Fruit fly (Drosophila melanogaster): ENCODE results near the gene rumpel.

rumpel gene

DNA sequence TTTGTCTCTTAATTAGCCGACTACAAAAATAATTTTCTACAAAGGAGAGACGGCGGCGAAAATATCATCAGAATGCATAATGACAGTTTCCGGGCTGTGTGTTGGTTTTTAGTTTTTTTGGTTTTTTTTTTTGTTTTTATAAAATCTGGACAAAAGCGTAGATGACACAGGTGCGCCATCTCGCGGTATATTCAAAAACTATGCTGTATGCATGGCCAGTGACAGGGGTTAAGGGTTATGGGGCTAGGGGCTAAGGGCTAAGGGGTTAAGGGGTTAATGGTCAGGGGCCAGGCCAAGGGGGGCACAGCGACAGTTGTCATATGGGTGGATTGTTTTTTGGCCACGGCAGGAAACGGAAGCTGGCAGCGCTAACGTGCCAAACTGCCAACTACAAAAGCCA lies 4.2 kb downstream of the rumpel start:
- TF ChIP-seq CG9948 (tag; optimal IDR thresholded peaks at IDR 0.05), result no peak
- no peak for TF ChIP-seq Snoo (tag; optimal IDR thresholded peaks at IDR 0.05)
- no peak for TF ChIP-seq CG32121 (GFP tag; IDR thresholded peaks at IDR 0.05)
- TF ChIP-seq CG17806 (tag; optimal IDR thresholded peaks at IDR 0.05), result no peak
- no peak for TF ChIP-seq D1 (tag; optimal IDR thresholded peaks at IDR 0.05)
- TF ChIP-seq CG12605 (GFP tag; IDR thresholded peaks at IDR 0.05), result no peak
- no peak for TF ChIP-seq CG15710 (tag; optimal IDR thresholded peaks at IDR 0.05)
- no peak for TF ChIP-seq Pif1B (GFP tag; optimal IDR thresholded peaks at IDR 0.05)
- TF ChIP-seq EcR (GFP tag; optimal IDR thresholded peaks at IDR 0.05), result no peak

DNA sequence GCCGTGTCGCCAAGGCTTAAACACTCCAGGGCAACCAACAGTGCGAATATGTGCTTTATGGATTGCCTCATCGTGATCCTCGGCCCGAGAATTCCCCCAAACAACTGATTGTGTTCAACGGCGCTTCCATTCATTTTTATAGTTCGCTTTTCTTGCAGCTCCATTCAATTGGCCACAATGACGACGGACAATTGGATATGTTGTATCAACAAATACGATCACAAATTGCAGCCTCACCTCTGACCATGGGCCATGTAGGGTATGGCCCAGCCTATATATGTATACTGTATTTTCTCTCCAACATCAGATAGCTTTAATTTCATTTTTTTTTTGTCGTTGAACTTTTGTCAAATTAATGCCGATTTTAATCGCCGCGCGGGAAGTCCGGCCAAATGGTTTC lies 6.3 kb downstream of the rumpel start, which contains the start of gene CG15036:
Gene CG15036 (minus strand): TSS at position 101 of the 400 bp plus-strand sequence.
- TF ChIP-seq rn (GFP tag; IDR thresholded peaks at IDR 0.05) (no peak), Ets98B (GFP tag; IDR thresholded peaks at IDR 0.05) (no peak), D1 (tag; optimal IDR thresholded peaks at IDR 0.05) (no peak), CG14655 (GFP tag; optimal IDR thresholded peaks at IDR 0.05) (no peak), CG32121 (GFP tag; IDR thresholded peaks at IDR 0.05) (no peak), Pif1A (GFP tag; optimal IDR thresholded peaks at IDR 0.05) (no peak), CG13204 (GFP tag; optimal IDR thresholded peaks at IDR 0.05) (no peak), CG8159 (tag; optimal IDR thresholded peaks at IDR 0.05) (no peak), EcR (GFP tag; optimal IDR thresholded peaks at IDR 0.05) (no peak), CG34367 (tag; optimal IDR thresholded peaks at IDR 0.05) (no peak), CG9948 (tag; optimal IDR thresholded peaks at IDR 0.05) (no peak), Pif1B (GFP tag; optimal IDR thresholded peaks at IDR 0.05) (no peak), CG4496 (GFP tag; IDR thresholded peaks at IDR 0.05) (no peak), Snoo (tag; optimal IDR thresholded peaks at IDR 0.05) (no peak), CG15710 (tag; optimal IDR thresholded peaks at IDR 0.05) (no peak)

DNA sequence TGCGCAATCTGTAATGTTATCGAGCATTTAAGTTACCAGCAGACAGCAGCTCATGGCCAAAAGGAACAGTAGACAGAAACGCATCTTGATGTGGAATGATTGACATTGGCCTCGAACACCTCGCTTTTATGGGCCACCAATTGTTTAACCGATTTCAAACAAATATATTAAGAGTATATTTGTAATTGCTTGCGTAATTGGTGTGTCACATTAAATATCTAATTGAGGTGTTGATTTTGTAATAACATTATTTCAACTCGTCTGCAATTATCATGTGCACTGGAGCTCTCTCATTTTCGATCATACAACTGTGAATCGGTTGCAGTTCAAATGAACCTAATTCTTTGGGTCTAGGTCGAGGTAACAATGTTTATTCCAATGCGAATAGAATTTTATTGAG lies 7.2 kb downstream of the rumpel start, which contains the start of gene CG32726:
Gene CG32726 (minus strand): TSS at position 101 of the 400 bp plus-strand sequence.
- no peak for TF ChIP-seq CG12605 (GFP tag; IDR thresholded peaks at IDR 0.05)
- no peak for TF ChIP-seq CG32121 (GFP tag; IDR thresholded peaks at IDR 0.05)
- no peak for TF ChIP-seq CG9948 (tag; optimal IDR thresholded peaks at IDR 0.05)
- no peak for TF ChIP-seq Ets98B (GFP tag; IDR thresholded peaks at IDR 0.05)
- TF ChIP-seq CG8159 (tag; optimal IDR thresholded peaks at IDR 0.05), result no peak
- TF ChIP-seq CG14655 (GFP tag; optimal IDR thresholded peaks at IDR 0.05), result no peak
- no peak for TF ChIP-seq Pif1B (GFP tag; optimal IDR thresholded peaks at IDR 0.05)
- no peak for TF ChIP-seq CG34367 (tag; optimal IDR thresholded peaks at IDR 0.05)
- TF ChIP-seq CG10348 (GFP tag; IDR thresholded peaks at IDR 0.05), result no peak
- no peak for TF ChIP-seq CG4496 (GFP tag; IDR thresholded peaks at IDR 0.05)
- no peak for TF ChIP-seq CG13204 (GFP tag; optimal IDR thresholded peaks at IDR 0.05)
- TF ChIP-seq EcR (GFP tag; optimal IDR thresholded peaks at IDR 0.05), result no peak
- no peak for TF ChIP-seq CG8301 (tag; optimal IDR thresholded peaks at IDR 0.05)
- TF ChIP-seq Snoo (tag; optimal IDR thresholded peaks at IDR 0.05), result no peak
- TF ChIP-seq CG17806 (tag; optimal IDR thresholded peaks at IDR 0.05), result no peak
- no peak for TF ChIP-seq fd96Ca (GFP tag; IDR thresholded peaks at IDR 0.05)
- TF ChIP-seq rn (GFP tag; IDR thresholded peaks at IDR 0.05), result no peak
- TF ChIP-seq Pif1A (GFP tag; optimal IDR thresholded peaks at IDR 0.05), result no peak
- no peak for TF ChIP-seq CG15710 (tag; optimal IDR thresholded peaks at IDR 0.05)

DNA sequence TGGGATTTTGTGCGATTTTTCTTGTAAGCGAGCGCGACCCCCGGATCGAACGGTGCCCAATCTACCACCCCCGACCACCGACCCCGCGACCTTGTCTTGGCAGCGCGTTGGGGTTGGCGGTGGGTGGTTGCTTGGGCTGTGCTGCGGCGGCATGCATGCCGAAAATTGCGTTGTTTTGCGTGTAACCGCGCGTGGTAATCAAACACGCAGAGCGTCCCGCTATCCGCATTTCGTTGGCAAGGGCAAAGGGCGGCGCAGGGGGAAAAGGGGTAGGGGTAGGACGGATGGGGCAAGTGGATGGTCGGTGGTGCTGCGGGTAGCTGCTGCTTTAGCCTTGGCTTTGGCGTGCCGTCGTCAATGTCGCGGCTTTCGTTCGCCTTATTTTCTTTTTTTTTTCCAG lies 14.0 kb downstream of the rumpel start:
- TF ChIP-seq Snoo (tag; optimal IDR thresholded peaks at IDR 0.05), result no peak
- no peak for TF ChIP-seq EcR (GFP tag; optimal IDR thresholded peaks at IDR 0.05)

DNA sequence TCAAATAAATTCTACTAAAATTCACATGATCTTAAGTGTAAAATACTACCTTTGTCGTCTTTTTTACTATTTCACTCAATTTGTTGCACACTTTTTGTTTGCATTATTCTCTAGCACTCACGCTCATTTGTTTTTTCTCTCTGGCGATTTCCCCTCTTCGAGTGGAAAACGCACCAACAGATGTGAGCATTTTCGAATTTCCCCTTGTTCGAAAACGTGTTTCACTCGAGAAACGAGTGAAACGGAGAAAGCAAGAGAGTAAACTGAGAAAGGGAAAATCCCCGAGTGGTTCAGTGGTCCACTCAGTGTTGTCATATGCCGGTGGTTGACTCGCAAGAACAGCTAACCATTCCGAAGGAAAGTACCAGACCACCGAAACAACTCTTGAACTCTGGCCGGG lies 26.6 kb downstream of the rumpel start:
- TF ChIP-seq CG9948 (tag; optimal IDR thresholded peaks at IDR 0.05), result no peak
- no peak for TF ChIP-seq CG8301 (tag; optimal IDR thresholded peaks at IDR 0.05)
- no peak for TF ChIP-seq Pif1A (GFP tag; optimal IDR thresholded peaks at IDR 0.05)
- no peak for TF ChIP-seq D1 (tag; optimal IDR thresholded peaks at IDR 0.05)
- TF ChIP-seq CG32121 (GFP tag; IDR thresholded peaks at IDR 0.05), result no peak
- TF ChIP-seq Snoo (tag; optimal IDR thresholded peaks at IDR 0.05), result no peak
- no peak for TF ChIP-seq Pif1B (GFP tag; optimal IDR thresholded peaks at IDR 0.05)
- no peak for TF ChIP-seq CG17806 (tag; optimal IDR thresholded peaks at IDR 0.05)
- no peak for TF ChIP-seq CG14655 (GFP tag; optimal IDR thresholded peaks at IDR 0.05)
- no peak for TF ChIP-seq rn (GFP tag; IDR thresholded peaks at IDR 0.05)
- TF ChIP-seq fd96Ca (GFP tag; IDR thresholded peaks at IDR 0.05), result no peak
- no peak for TF ChIP-seq CG10348 (GFP tag; IDR thresholded peaks at IDR 0.05)
- no peak for TF ChIP-seq CG13204 (GFP tag; optimal IDR thresholded peaks at IDR 0.05)
- no peak for TF ChIP-seq gl (tag; optimal IDR thresholded peaks at IDR 0.05)
- no peak for TF ChIP-seq EcR (GFP tag; optimal IDR thresholded peaks at IDR 0.05)
- no peak for TF ChIP-seq CG8159 (tag; optimal IDR thresholded peaks at IDR 0.05)

DNA sequence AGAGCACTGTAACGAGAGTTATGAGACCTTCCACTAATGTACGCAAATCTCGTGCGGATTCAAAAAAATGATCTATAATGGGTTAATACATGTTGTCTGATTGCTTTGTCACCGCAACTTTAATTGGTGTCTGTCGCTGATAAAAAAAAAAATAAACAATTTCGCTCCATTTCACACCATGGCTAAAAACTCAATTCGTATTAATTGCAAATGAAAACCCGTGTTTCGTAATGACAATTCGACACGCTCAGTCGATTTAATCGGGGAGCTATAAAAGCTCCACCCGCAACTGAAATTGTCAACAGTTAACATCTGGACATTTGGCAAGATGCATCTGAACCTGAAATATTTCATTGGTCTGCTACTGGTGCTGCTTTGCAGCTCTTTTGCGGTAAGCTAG lies 33.5 kb downstream of the rumpel start, which contains the start of gene CG11368:
Gene CG11368 (plus strand): TSS at position 301 of the 400 bp plus-strand sequence.
- no peak for TF ChIP-seq Pif1A (GFP tag; optimal IDR thresholded peaks at IDR 0.05)
- no peak for TF ChIP-seq Pif1B (GFP tag; optimal IDR thresholded peaks at IDR 0.05)
- TF ChIP-seq CG9948 (tag; optimal IDR thresholded peaks at IDR 0.05), result no peak
- TF ChIP-seq gl (tag; optimal IDR thresholded peaks at IDR 0.05), result no peak
- no peak for TF ChIP-seq CG17806 (tag; optimal IDR thresholded peaks at IDR 0.05)
- no peak for TF ChIP-seq CG34367 (tag; optimal IDR thresholded peaks at IDR 0.05)
- TF ChIP-seq CG8159 (tag; optimal IDR thresholded peaks at IDR 0.05), result no peak
- TF ChIP-seq CG15710 (tag; optimal IDR thresholded peaks at IDR 0.05), result no peak
- no peak for TF ChIP-seq rn (GFP tag; IDR thresholded peaks at IDR 0.05)
- no peak for TF ChIP-seq CG12605 (GFP tag; IDR thresholded peaks at IDR 0.05)
- no peak for TF ChIP-seq fd96Ca (GFP tag; IDR thresholded peaks at IDR 0.05)
- TF ChIP-seq CG32121 (GFP tag; IDR thresholded peaks at IDR 0.05), result no peak
- no peak for TF ChIP-seq Ets98B (GFP tag; IDR thresholded peaks at IDR 0.05)
- TF ChIP-seq CG13204 (GFP tag; optimal IDR thresholded peaks at IDR 0.05), result no peak
- TF ChIP-seq CG14655 (GFP tag; optimal IDR thresholded peaks at IDR 0.05), result no peak
- TF ChIP-seq Snoo (tag; optimal IDR thresholded peaks at IDR 0.05), result no peak
- TF ChIP-seq CG4496 (GFP tag; IDR thresholded peaks at IDR 0.05), result no peak
- no peak for TF ChIP-seq D1 (tag; optimal IDR thresholded peaks at IDR 0.05)
- no peak for TF ChIP-seq EcR (GFP tag; optimal IDR thresholded peaks at IDR 0.05)

Data from whole organism, pupa.